Worm (Caenorhabditis elegans) whole organism, L4 larva: ENCODE measurements around the gene F26C11.1.

ENCODE experiments used
- F10B5.3 ChIP-seq: sonication (generic microtip); optimal IDR thresholded peaks from 2 replicates; lab custom pipeline; 2016; ENCODE audit warnings: mild to moderate bottlenecking, missing genetic modification characterization, missing compliant biosample characterization
- F26F4.8 ChIP-seq: fragments of 200-800 bp; sonication (Bioruptor generic); conservative IDR thresholded peaks from 2 replicates; pipeline ENCODE4 v1.3.6; 2022; ENCODE audit warnings: missing genetic modification characterization, missing compliant biosample characterization
- F49E8.2 ChIP-seq: sonication (generic microtip); optimal IDR thresholded peaks from 2 replicates; lab custom pipeline; 2016; ENCODE audit warnings: missing compliant biosample characterization, mild to moderate bottlenecking, missing genetic modification characterization, borderline replicate concordance
- R02D3.7 ChIP-seq: fragments of 150-350 bp; sonication (generic microtip); optimal IDR thresholded peaks from 3 replicates; lab custom pipeline; 2014; ENCODE audit warnings: missing biosample characterization, missing genetic modification characterization
- Y5F2A.4 ChIP-seq: fragments of 200-800 bp; sonication (Bioruptor generic); optimal IDR thresholded peaks from 2 replicates; lab custom pipeline; 2018; ENCODE audit warnings: mild to moderate bottlenecking, missing genetic modification characterization, missing compliant biosample characterization
- Y75B8A.6 ChIP-seq: fragments of 200-800 bp; sonication (Bioruptor generic); IDR thresholded peaks from 2 replicates; pipeline ENCODE4 v1.3.6; 2022; ENCODE audit warnings: missing genetic modification reagents, missing genetic modification characterization, missing compliant biosample characterization
- ZK337.2 ChIP-seq: fragments of 200-800 bp; sonication (Bioruptor generic); IDR thresholded peaks from 2 replicates; pipeline ENCODE4 v1.3.6; 2022; ENCODE audit warnings: missing genetic modification reagents, missing genetic modification characterization, missing compliant biosample characterization
- ZK546.5 ChIP-seq, 2 experiments: sonication (generic microtip); optimal IDR thresholded peaks; 2 replicates each; lab custom pipeline; 2017; ENCODE audit warnings: missing biosample characterization in 2 of 2, missing genetic modification characterization in 2 of 2
- aha-1 ChIP-seq: fragments of 150-350 bp; peaks from one replicate; lab custom pipeline; 2014; ENCODE audit warnings: missing biosample characterization, missing genetic modification characterization
- aly-2 ChIP-seq: sonication (generic microtip); optimal IDR thresholded peaks from 2 replicates; lab custom pipeline; 2018; ENCODE audit warnings: missing biosample characterization, missing genetic modification characterization
- ama-1 ChIP-seq: fragments of 150-350 bp; optimal IDR thresholded peaks from 2 replicates; lab custom pipeline; 2014; ENCODE audit warnings: inconsistent platforms, mixed read lengths
- attf-4 ChIP-seq: sonication (generic microtip); optimal IDR thresholded peaks from 3 replicates; lab custom pipeline; 2017; ENCODE audit warnings: missing biosample characterization, missing genetic modification characterization
- ceh-28 ChIP-seq: fragments of 150-350 bp; optimal IDR thresholded peaks from 2 replicates; lab custom pipeline; 2014; ENCODE audit warnings: missing biosample characterization, missing genetic modification reagents, missing genetic modification characterization
- ceh-32 ChIP-seq: sonication (generic microtip); optimal IDR thresholded peaks from 2 replicates; lab custom pipeline; 2016; ENCODE audit warnings: mild to moderate bottlenecking, missing genetic modification characterization, missing compliant biosample characterization; ENCODE audit not compliant: poor library complexity
- ceh-62 ChIP-seq: sonication (generic microtip); optimal IDR thresholded peaks from 2 replicates; lab custom pipeline; 2017; ENCODE audit warnings: missing biosample characterization, missing genetic modification characterization
- ces-1 ChIP-seq: fragments of 150-350 bp; sonication (generic microtip); optimal IDR thresholded peaks from 4 replicates; lab custom pipeline; 2014; ENCODE audit warnings: missing biosample characterization, missing genetic modification reagents, missing genetic modification characterization
- daf-12 ChIP-seq: fragments of 150-350 bp; optimal IDR thresholded peaks from 2 replicates; lab custom pipeline; 2014; ENCODE audit warnings: missing biosample characterization, missing genetic modification reagents, missing genetic modification characterization
- daf-19 ChIP-seq: fragments of 200-800 bp; sonication (Bioruptor generic); conservative IDR thresholded peaks from 2 replicates; pipeline ENCODE4 v1.3.6; 2022; ENCODE audit warnings: missing genetic modification characterization, missing compliant biosample characterization
- dmd-9 ChIP-seq: fragments of 200-800 bp; sonication (Bioruptor generic); IDR thresholded peaks from 2 replicates; pipeline ENCODE4 v1.3.6; 2022; ENCODE audit warnings: missing genetic modification reagents, missing genetic modification characterization, missing compliant biosample characterization
- dve-1 ChIP-seq: sonication (generic microtip); optimal IDR thresholded peaks from 2 replicates; lab custom pipeline; 2017; ENCODE audit warnings: antibody characterized with exemption, mild to moderate bottlenecking, missing genetic modification characterization, missing compliant biosample characterization; ENCODE audit not compliant: insufficient read depth
- egl-27 ChIP-seq: sonication (generic microtip); optimal IDR thresholded peaks from 3 replicates; lab custom pipeline; 2017; ENCODE audit warnings: missing biosample characterization, missing genetic modification reagents, missing genetic modification characterization
- egl-43 ChIP-seq: fragments of 200-800 bp; sonication (Bioruptor generic); IDR thresholded peaks from 2 replicates; pipeline ENCODE4 v1.3.6; 2022; ENCODE audit warnings: missing genetic modification reagents, missing genetic modification characterization, missing compliant biosample characterization
- hif-1 ChIP-seq, 2 experiments: sonication (generic microtip); optimal IDR thresholded peaks; 2 replicates each; lab custom pipeline; 2016 to 2017; ENCODE audit warnings: missing compliant biosample characterization in 2 of 2, missing genetic modification characterization in 2 of 2, missing genetic modification reagents in 2 of 2, missing genotype in 2 of 2, mild to moderate bottlenecking in 1 of 2
- hlh-30 ChIP-seq: sonication (generic microtip); optimal IDR thresholded peaks from 2 replicates; lab custom pipeline; 2017; ENCODE audit warnings: antibody characterized with exemption, mild to moderate bottlenecking, missing genetic modification characterization, missing compliant biosample characterization; ENCODE audit not compliant: insufficient read depth
- hmg-1.1 ChIP-seq: fragments of 200-800 bp; sonication (Bioruptor generic); IDR thresholded peaks from 2 replicates; pipeline ENCODE4 v1.3.6; 2022; ENCODE audit warnings: missing genetic modification reagents, missing genetic modification characterization, missing compliant biosample characterization
- jun-1 ChIP-seq: fragments of 150-350 bp; optimal IDR thresholded peaks from 2 replicates; lab custom pipeline; 2014; ENCODE audit warnings: missing biosample characterization, missing genetic modification reagents, missing genetic modification characterization
- lin-1 ChIP-seq: fragments of 200-800 bp; sonication (Bioruptor generic); IDR thresholded peaks from 2 replicates; pipeline ENCODE4 v1.3.6; 2022; ENCODE audit warnings: missing genetic modification reagents, missing genetic modification characterization, missing compliant biosample characterization
- lin-13 ChIP-seq: fragments of 150-350 bp; optimal IDR thresholded peaks from 2 replicates; lab custom pipeline; 2014; ENCODE audit warnings: missing biosample characterization, missing genetic modification reagents, missing genetic modification characterization
- lin-29 ChIP-seq: fragments of 200-800 bp; sonication (Bioruptor generic); IDR thresholded peaks from 2 replicates; pipeline ENCODE4 v1.3.6; 2022; ENCODE audit warnings: missing genetic modification reagents, missing genetic modification characterization, missing compliant biosample characterization
- lin-39 ChIP-seq: fragments of 150-350 bp; optimal IDR thresholded peaks from 2 replicates; lab custom pipeline; 2014; ENCODE audit warnings: missing biosample characterization, missing genetic modification reagents, missing genetic modification characterization
- madf-5 ChIP-seq, 2 experiments: fragments of 200-800 bp; sonication (Bioruptor generic); IDR thresholded peaks; 2 replicates each; pipeline ENCODE4 v1.3.6; 2022; ENCODE audit warnings: missing compliant biosample characterization in 2 of 2, missing genetic modification characterization in 2 of 2
- mdt-29 ChIP-seq: fragments of 200-800 bp; sonication (Bioruptor generic); IDR thresholded peaks from 2 replicates; pipeline ENCODE4 v1.3.6; 2022; ENCODE audit warnings: missing genetic modification reagents, missing genetic modification characterization, missing compliant biosample characterization
- mes-2 ChIP-seq: sonication (generic microtip); optimal IDR thresholded peaks from 2 replicates; lab custom pipeline; 2016; ENCODE audit warnings: missing genotype, mild to moderate bottlenecking, missing genetic modification characterization, missing compliant biosample characterization; ENCODE audit not compliant: poor library complexity, severe bottlenecking
- nhr-11 ChIP-seq: fragments of 150-350 bp; optimal IDR thresholded peaks from 2 replicates; lab custom pipeline; 2014; ENCODE audit warnings: missing biosample characterization, missing genetic modification characterization
- nhr-111 ChIP-seq: fragments of 200-800 bp; sonication (Bioruptor generic); optimal IDR thresholded peaks from 2 replicates; lab custom pipeline; 2018; ENCODE audit warnings: mild to moderate bottlenecking, missing genetic modification characterization, missing compliant biosample characterization
- nhr-25 ChIP-seq: sonication (generic microtip); optimal IDR thresholded peaks from 2 replicates; lab custom pipeline; 2017; ENCODE audit warnings: missing genetic modification characterization, mild to moderate bottlenecking, missing compliant biosample characterization, antibody characterized with exemption, moderate library complexity, borderline replicate concordance; ENCODE audit not compliant: insufficient read depth
- nhr-6 ChIP-seq: fragments of 150-350 bp; optimal IDR thresholded peaks from 2 replicates; lab custom pipeline; 2014; ENCODE audit warnings: missing biosample characterization, missing genetic modification characterization
- nhr-77 ChIP-seq: fragments of 150-350 bp; optimal IDR thresholded peaks from 2 replicates; lab custom pipeline; 2014; ENCODE audit warnings: missing biosample characterization, missing genetic modification characterization
- pha-4 ChIP-seq, 2 experiments: fragments of 150-350 bp in 1 of 2; fragments of 200-800 bp in 1 of 2; sonication (Bioruptor generic) in 1 of 2; IDR thresholded peaks in 1 of 2; optimal IDR thresholded peaks in 1 of 2; 2 replicates each; pipeline versions ENCODE4 v1.3.6 to Lab custom; 2014 to 2022; ENCODE audit warnings: missing genetic modification characterization in 2 of 2, missing genetic modification reagents in 2 of 2, missing biosample characterization in 1 of 2, missing compliant biosample characterization in 1 of 2
- php-3 ChIP-seq: fragments of 200-800 bp; sonication (Bioruptor generic); IDR thresholded peaks from 2 replicates; pipeline ENCODE4 v1.3.6; 2022; ENCODE audit warnings: missing genetic modification reagents, missing genetic modification characterization, missing compliant biosample characterization
- pqm-1 ChIP-seq: sonication (generic microtip); optimal IDR thresholded peaks from 2 replicates; lab custom pipeline; 2017; ENCODE audit warnings: missing biosample characterization, missing genetic modification characterization
- rbr-2 ChIP-seq: sonication (generic microtip); optimal IDR thresholded peaks from 2 replicates; lab custom pipeline; 2016; ENCODE audit warnings: missing genotype, missing genetic modification characterization, missing compliant biosample characterization
- saeg-2 ChIP-seq: fragments of 200-800 bp; sonication (Bioruptor generic); IDR thresholded peaks from 2 replicates; pipeline ENCODE4 v1.3.6; 2022; ENCODE audit warnings: missing genetic modification reagents, missing genetic modification characterization, missing compliant biosample characterization
- set-16 ChIP-seq: fragments of 200-800 bp; sonication (Bioruptor generic); IDR thresholded peaks from 2 replicates; pipeline ENCODE4 v1.3.6; 2022; ENCODE audit warnings: missing genetic modification reagents, missing genetic modification characterization, missing compliant biosample characterization
- skn-1 ChIP-seq: fragments of 150-350 bp; optimal IDR thresholded peaks from 2 replicates; lab custom pipeline; 2014; ENCODE audit warnings: missing biosample characterization, missing genetic modification characterization
- spr-1 ChIP-seq: sonication (generic microtip); optimal IDR thresholded peaks from 2 replicates; lab custom pipeline; 2016; ENCODE audit warnings: mild to moderate bottlenecking, missing genetic modification characterization, missing compliant biosample characterization
- spr-3 ChIP-seq: fragments of 200-800 bp; sonication (Bioruptor generic); optimal IDR thresholded peaks from 2 replicates; lab custom pipeline; 2018; ENCODE audit warnings: mild to moderate bottlenecking, missing genetic modification characterization, missing compliant biosample characterization
- tag-97 ChIP-seq: fragments of 200-800 bp; sonication (Bioruptor generic); IDR thresholded peaks from 2 replicates; pipeline ENCODE4 v1.3.6; 2022; ENCODE audit warnings: missing genetic modification characterization, missing compliant biosample characterization
- unc-39 ChIP-seq: sonication (generic microtip); optimal IDR thresholded peaks from 2 replicates; lab custom pipeline; 2017; ENCODE audit warnings: missing biosample characterization, missing genetic modification characterization
- vab-7 ChIP-seq: fragments of 200-800 bp; sonication (Bioruptor generic); IDR thresholded peaks from 2 replicates; pipeline ENCODE4 v1.3.6; 2022; ENCODE audit warnings: missing genetic modification reagents, missing genetic modification characterization, missing compliant biosample characterization
- zfp-3 ChIP-seq: fragments of 200-800 bp; sonication (Bioruptor generic); conservative IDR thresholded peaks from 2 replicates; pipeline ENCODE4 v1.3.6; 2022; ENCODE audit warnings: missing genetic modification reagents, missing genetic modification characterization, missing compliant biosample characterization

F26C11.1 gene

ce11 chrII:9892409-9892808 is 2.1 kb upstream of the F26C11.1 start, which contains the start of gene C08H9.16 (continued):
- TF ChIP-seq egl-43 (GFP tag; lab: Robert Waterston, UW) (no peak), Y5F2A.4 (GFP tag; lab: Kevin White, UChicago) (no peak), pqm-1 (no peak), F10B5.3 (no peak), hif-1 (tag; optimal IDR thresholded peaks at IDR 0.05; lab: Kevin White, UChicago) (peak in 1 of 2 experiments; percentile 18), rbr-2 (peak; percentile 20), php-3 (GFP tag; lab: Robert Waterston, UW) (no peak), hlh-30 (tag; lab: Kevin White, UChicago) (peak; percentile 45), ceh-32 (tag; lab: Kevin White, UChicago) (no peak), aha-1 (tag; lab: Kevin White, UChicago) (peak; percentile 49), ces-1 (no peak), set-16 (GFP tag; lab: Robert Waterston, UW) (no peak), dmd-9 (GFP tag; lab: Robert Waterston, UW) (no peak), lin-29 (GFP tag; lab: Robert Waterston, UW) (no peak), ceh-28 (no peak), unc-39 (tag; lab: Kevin White, UChicago) (no peak), ZK337.2 (GFP tag; lab: Robert Waterston, UW) (no peak), pha-4 (GFP tag; IDR thresholded peaks at IDR 0.05; lab: Robert Waterston, UW) (no peak), pha-4 (tag; optimal IDR thresholded peaks at IDR 0.05; lab: Kevin White, UChicago) (peak; percentile 59), mes-2 (tag; lab: Kevin White, UChicago) (peak; percentile 68), jun-1 (no peak), daf-19 (GFP tag; lab: Robert Waterston, UW) (no peak), zfp-3 (GFP tag; lab: Robert Waterston, UW) (no peak), ceh-62 (no peak), vab-7 (no peak), nhr-11 (peak; percentile 67), tag-97 (GFP tag; lab: Robert Waterston, UW) (no peak), R02D3.7 (tag; lab: Kevin White, UChicago) (no peak), F49E8.2 (no peak), madf-5 (GFP tag; IDR thresholded peaks at IDR 0.05; lab: Robert Waterston, UW) (no peak), aly-2 (tag; lab: Kevin White, UChicago) (no peak), dve-1 (tag; lab: Kevin White, UChicago) (peak; percentile 57), nhr-25 (tag; lab: Kevin White, UChicago) (no peak), daf-12 (tag; lab: Kevin White, UChicago) (no peak), lin-1 (GFP tag; lab: Robert Waterston, UW) (no peak), skn-1 (tag; lab: Kevin White, UChicago) (no peak), ama-1 (lab: Kevin White, UChicago) (no peak), ZK546.5 (tag; optimal IDR thresholded peaks at IDR 0.05; lab: Kevin White, UChicago) (no peak), saeg-2 (GFP tag; lab: Robert Waterston, UW) (no peak), egl-27 (no peak), nhr-111 (GFP tag; lab: Kevin White, UChicago) (no peak), attf-4 (tag; lab: Kevin White, UChicago) (no peak), F26F4.8 (no peak), lin-13 (GFP tag; lab: Kevin White, UChicago) (peak; percentile 24), spr-3 (GFP tag; lab: Kevin White, UChicago) (no peak), Y75B8A.6 (no peak), nhr-6 (tag; lab: Kevin White, UChicago) (peak; percentile 13), hmg-1.1 (GFP tag; lab: Robert Waterston, UW) (peak; percentile 18; the same call in 1 of the 2 replicates), spr-1 (no peak), lin-39 (no peak), mdt-29 (no peak), nhr-77 (tag; lab: Kevin White, UChicago) (peak; percentile 43)
